Fruit fly (Drosophila melanogaster) whole organism, embryonic: ENCODE results near the gene lobo.

Source experiments
- Awh ChIP-seq: fragments of 200-800 bp; sonication (Bioruptor generic); IDR thresholded peaks from 2 replicates; pipeline ENCODE4, ENCODE4 v1.3.6; 2022; ENCODE audit warnings: missing biosample characterization, missing genetic modification characterization
- B-H1 ChIP-seq: fragments of 200-800 bp; sonication (Bioruptor generic); IDR thresholded peaks from 3 replicates; pipeline ENCODE4 v1.3.6; 2022; ENCODE audit warnings: missing biosample characterization, missing genetic modification characterization
- B-H2 ChIP-seq: fragments of 200-800 bp; sonication (Bioruptor generic); optimal IDR thresholded peaks from 2 replicates; lab custom pipeline; 2018; ENCODE audit warnings: missing biosample characterization, mild to moderate bottlenecking, missing genetic modification characterization
- CG10431 ChIP-seq: fragments of 200-800 bp; sonication (Bioruptor generic); optimal IDR thresholded peaks from 3 replicates; lab custom pipeline; 2018; ENCODE audit warnings: missing biosample characterization, mild to moderate bottlenecking, missing genetic modification characterization
- CG12155 ChIP-seq: fragments of 200-800 bp; sonication (Bioruptor generic); optimal IDR thresholded peaks from 3 replicates; lab custom pipeline; 2016; ENCODE audit warnings: missing biosample characterization, missing genetic modification characterization
- CG12391 ChIP-seq: fragments of 200-800 bp; sonication (Bioruptor generic); optimal IDR thresholded peaks from 3 replicates; lab custom pipeline; 2018; ENCODE audit warnings: missing biosample characterization, mild to moderate bottlenecking, missing genetic modification characterization, moderate library complexity
- CG14050 ChIP-seq: fragments of 200-800 bp; sonication (Bioruptor generic); IDR thresholded peaks from 3 replicates; pipeline ENCODE4 v1.3.6; 2022; ENCODE audit warnings: missing biosample characterization, missing genetic modification characterization
- CG17328 ChIP-seq: fragments of 200-800 bp; sonication (Bioruptor generic); IDR thresholded peaks from 2 replicates; pipeline ENCODE4 v1.3.6; 2022; ENCODE audit warnings: missing biosample characterization, missing genetic modification characterization
- CG17361 ChIP-seq: fragments of 200-800 bp; sonication (Bioruptor generic); IDR thresholded peaks from 3 replicates; pipeline ENCODE4 v1.3.6; 2022; ENCODE audit warnings: missing biosample characterization, missing genetic modification characterization
- CG17385 ChIP-seq: fragments of 200-800 bp; sonication (Bioruptor generic); optimal IDR thresholded peaks from 3 replicates; lab custom pipeline; 2018; ENCODE audit warnings: missing biosample characterization, mild to moderate bottlenecking, missing genetic modification characterization
- CG2202 ChIP-seq: fragments of 200-800 bp; sonication (Bioruptor generic); optimal IDR thresholded peaks from 2 replicates; lab custom pipeline; 2018; ENCODE audit warnings: missing biosample characterization, mild to moderate bottlenecking, missing genetic modification characterization
- CG3281 ChIP-seq: fragments of 200-800 bp; sonication (Bioruptor generic); optimal IDR thresholded peaks from 3 replicates; lab custom pipeline; 2017; ENCODE audit warnings: missing biosample characterization, mild to moderate bottlenecking, missing genetic modification characterization
- CG4707 ChIP-seq: fragments of 200-800 bp; sonication (Bioruptor generic); optimal IDR thresholded peaks from 2 replicates; lab custom pipeline; 2018; ENCODE audit warnings: missing biosample characterization, mild to moderate bottlenecking, missing genetic modification characterization, moderate library complexity
- CG6272 ChIP-seq: fragments of 200-800 bp; sonication (Bioruptor generic); IDR thresholded peaks from 2 replicates; pipeline ENCODE4 v1.3.6; 2022; ENCODE audit warnings: missing biosample characterization, missing genetic modification characterization
- CG8281 ChIP-seq: fragments of 200-800 bp; sonication (Bioruptor generic); optimal IDR thresholded peaks from 2 replicates; lab custom pipeline; 2018; ENCODE audit warnings: missing biosample characterization, mild to moderate bottlenecking, missing genetic modification characterization, moderate library complexity
- CkIIα-i1 ChIP-seq: fragments of 200-800 bp; sonication (Bioruptor generic); IDR thresholded peaks from 2 replicates; pipeline ENCODE4 v1.3.6; 2022; ENCODE audit warnings: missing biosample characterization, missing genetic modification characterization
- Ets97D ChIP-seq: fragments of 200-800 bp; sonication (Bioruptor generic); optimal IDR thresholded peaks from 3 replicates; lab custom pipeline; 2016; ENCODE audit warnings: missing biosample characterization, missing genetic modification characterization
- Gsc ChIP-seq: fragments of 200-800 bp; sonication (Bioruptor generic); IDR thresholded peaks from 2 replicates; pipeline ENCODE4 v1.3.6; 2022; ENCODE audit warnings: missing biosample characterization, missing genetic modification characterization
- Hmr ChIP-seq: fragments of 200-800 bp; sonication (Bioruptor generic); optimal IDR thresholded peaks from 3 replicates; lab custom pipeline; 2017; ENCODE audit warnings: mild to moderate bottlenecking, missing biosample characterization, missing genetic modification reagents, missing genetic modification characterization
- Lim3 ChIP-seq: fragments of 200-800 bp; sonication (Bioruptor generic); IDR thresholded peaks from 2 replicates; pipeline ENCODE4 v1.3.6; 2022; ENCODE audit warnings: missing biosample characterization, missing genetic modification characterization
- MBD-R2 ChIP-seq: fragments of 200-800 bp; sonication (Bioruptor generic); IDR thresholded peaks from 2 replicates; pipeline ENCODE4 v1.3.6; 2022; ENCODE audit warnings: missing biosample characterization, missing genetic modification characterization
- Nf-YB ChIP-seq: fragments of 200-800 bp; sonication (Bioruptor generic); optimal IDR thresholded peaks from 3 replicates; lab custom pipeline; 2019; ENCODE audit warnings: missing biosample characterization, mild to moderate bottlenecking, missing genetic modification characterization, moderate library complexity
- Nf-YC ChIP-seq: fragments of 200-800 bp; optimal IDR thresholded peaks from 3 replicates; lab custom pipeline; 2019; ENCODE audit warnings: missing biosample characterization, mild to moderate bottlenecking, missing genetic modification characterization, moderate library complexity
- Opbp ChIP-seq: fragments of 200-800 bp; sonication (Bioruptor generic); IDR thresholded peaks from 3 replicates; pipeline ENCODE4 v1.3.6; 2022; ENCODE audit warnings: missing biosample characterization, missing genetic modification characterization; ENCODE audit not compliant: partially characterized antibody
- Sry-δ ChIP-seq: fragments of 200-800 bp; sonication (Bioruptor generic); optimal IDR thresholded peaks from 2 replicates; lab custom pipeline; 2016; ENCODE audit warnings: missing biosample characterization, missing genetic modification characterization
- TFAM ChIP-seq: fragments of 200-800 bp; sonication (Bioruptor generic); optimal IDR thresholded peaks from 2 replicates; lab custom pipeline; 2017; ENCODE audit warnings: missing biosample characterization, missing genetic modification characterization, inconsistent platforms
- amos ChIP-seq: fragments of 200-800 bp; sonication (Bioruptor generic); IDR thresholded peaks from 2 replicates; pipeline ENCODE4 v1.3.6; 2022; ENCODE audit warnings: missing biosample characterization, missing genetic modification characterization; ENCODE audit not compliant: partially characterized antibody
- ap ChIP-seq: fragments of 200-800 bp; sonication (Bioruptor generic); IDR thresholded peaks from 2 replicates; pipeline ENCODE4 v1.3.6; 2022; ENCODE audit warnings: missing biosample characterization, missing genetic modification characterization
- ara ChIP-seq: fragments of 200-800 bp; sonication (Bioruptor generic); IDR thresholded peaks from 2 replicates; pipeline ENCODE4 v1.3.6; 2022; ENCODE audit warnings: missing biosample characterization, missing genetic modification characterization
- bcd ChIP-seq: fragments of 200-800 bp; sonication (Bioruptor generic); optimal IDR thresholded peaks from 2 replicates; lab custom pipeline; 2017; ENCODE audit warnings: missing biosample characterization, mild to moderate bottlenecking, missing genetic modification characterization
- cas ChIP-seq: fragments of 200-800 bp; sonication (Bioruptor generic); IDR thresholded peaks from 2 replicates; pipeline ENCODE4 v1.3.6; 2022; ENCODE audit warnings: missing biosample characterization, missing genetic modification characterization
- crol ChIP-seq: fragments of 200-800 bp; sonication (Bioruptor generic); IDR thresholded peaks from 2 replicates; pipeline ENCODE4 v1.3.6; 2022; ENCODE audit warnings: missing biosample characterization, missing genetic modification characterization
- danr ChIP-seq: fragments of 200-800 bp; sonication (Bioruptor generic); IDR thresholded peaks from 2 replicates; pipeline ENCODE4 v1.3.6; 2022; ENCODE audit warnings: missing biosample characterization, missing genetic modification characterization
- dmrt11E ChIP-seq: fragments of 200-800 bp; sonication (Bioruptor generic); optimal IDR thresholded peaks from 3 replicates; lab custom pipeline; 2018; ENCODE audit warnings: missing biosample characterization, mild to moderate bottlenecking, missing genetic modification characterization, moderate library complexity
- emc ChIP-seq: fragments of 200-800 bp; sonication (Bioruptor generic); optimal IDR thresholded peaks from 2 replicates; lab custom pipeline; 2016; ENCODE audit warnings: missing biosample characterization, missing genetic modification characterization
- ems ChIP-seq: fragments of 200-800 bp; sonication (Bioruptor generic); optimal IDR thresholded peaks from 3 replicates; lab custom pipeline; 2016; ENCODE audit warnings: missing biosample characterization, missing genetic modification characterization
- fd96Cb ChIP-seq: fragments of 200-800 bp; sonication (Bioruptor generic); optimal IDR thresholded peaks from 2 replicates; lab custom pipeline; 2018; ENCODE audit warnings: missing biosample characterization, mild to moderate bottlenecking, missing genetic modification characterization, moderate library complexity
- fru ChIP-seq: fragments of >200 bp; optimal IDR thresholded peaks from 2 replicates; lab custom pipeline; 2017
- fu2 ChIP-seq: fragments of 200-800 bp; sonication (Bioruptor generic); optimal IDR thresholded peaks from 2 replicates; lab custom pipeline; 2016; ENCODE audit warnings: missing biosample characterization, missing genetic modification characterization
- grn ChIP-seq: fragments of 200-800 bp; sonication (Bioruptor generic); optimal IDR thresholded peaks from 3 replicates; lab custom pipeline; 2017; ENCODE audit warnings: missing biosample characterization, missing genetic modification characterization
- hbn ChIP-seq: fragments of 200-800 bp; sonication (Bioruptor generic); IDR thresholded peaks from 2 replicates; pipeline ENCODE4 v1.3.6; 2022; ENCODE audit warnings: missing biosample characterization, missing genetic modification characterization; ENCODE audit not compliant: partially characterized antibody
- inv ChIP-seq: fragments of 200-800 bp; sonication (Bioruptor generic); IDR thresholded peaks from 2 replicates; pipeline ENCODE4 v1.3.6; 2022; ENCODE audit warnings: missing biosample characterization, missing genetic modification characterization; ENCODE audit not compliant: partially characterized antibody
- mirr ChIP-seq: fragments of 200-800 bp; sonication (Bioruptor generic); optimal IDR thresholded peaks from 3 replicates; lab custom pipeline; 2018; ENCODE audit warnings: missing biosample characterization, mild to moderate bottlenecking, missing genetic modification characterization
- phol ChIP-seq: fragments of 200-800 bp; sonication (Bioruptor generic); optimal IDR thresholded peaks from 3 replicates; lab custom pipeline; 2018; ENCODE audit warnings: missing biosample characterization, mild to moderate bottlenecking, missing genetic modification characterization, moderate library complexity
- sim ChIP-seq: fragments of 200-800 bp; sonication (Bioruptor generic); IDR thresholded peaks from 2 replicates; pipeline ENCODE4 v1.3.6; 2022; ENCODE audit warnings: missing biosample characterization, missing genetic modification characterization
- sob ChIP-seq: fragments of 200-800 bp; sonication (Bioruptor generic); IDR thresholded peaks from 2 replicates; pipeline ENCODE4 v1.3.6; 2022; ENCODE audit warnings: missing biosample characterization, missing genetic modification characterization
- ssp ChIP-seq: fragments of 200-800 bp; sonication (Bioruptor generic); IDR thresholded peaks from 2 replicates; pipeline ENCODE4 v1.3.6; 2022; ENCODE audit warnings: missing biosample characterization, missing genetic modification characterization
- tgo ChIP-seq: fragments of 200-800 bp; sonication (Bioruptor generic); IDR thresholded peaks from 3 replicates; pipeline ENCODE4 v1.3.6; 2022; ENCODE audit warnings: missing biosample characterization, missing genetic modification characterization
- tin ChIP-seq: fragments of 200-800 bp; sonication (Bioruptor generic); optimal IDR thresholded peaks from 3 replicates; lab custom pipeline; 2016; ENCODE audit warnings: missing biosample characterization, missing genetic modification characterization
- twi ChIP-seq: fragments of 200-800 bp; optimal IDR thresholded peaks from 2 replicates; lab custom pipeline; 2019; ENCODE audit warnings: missing biosample characterization, mild to moderate bottlenecking, missing genetic modification characterization, moderate library complexity

lobo gene

DNA sequence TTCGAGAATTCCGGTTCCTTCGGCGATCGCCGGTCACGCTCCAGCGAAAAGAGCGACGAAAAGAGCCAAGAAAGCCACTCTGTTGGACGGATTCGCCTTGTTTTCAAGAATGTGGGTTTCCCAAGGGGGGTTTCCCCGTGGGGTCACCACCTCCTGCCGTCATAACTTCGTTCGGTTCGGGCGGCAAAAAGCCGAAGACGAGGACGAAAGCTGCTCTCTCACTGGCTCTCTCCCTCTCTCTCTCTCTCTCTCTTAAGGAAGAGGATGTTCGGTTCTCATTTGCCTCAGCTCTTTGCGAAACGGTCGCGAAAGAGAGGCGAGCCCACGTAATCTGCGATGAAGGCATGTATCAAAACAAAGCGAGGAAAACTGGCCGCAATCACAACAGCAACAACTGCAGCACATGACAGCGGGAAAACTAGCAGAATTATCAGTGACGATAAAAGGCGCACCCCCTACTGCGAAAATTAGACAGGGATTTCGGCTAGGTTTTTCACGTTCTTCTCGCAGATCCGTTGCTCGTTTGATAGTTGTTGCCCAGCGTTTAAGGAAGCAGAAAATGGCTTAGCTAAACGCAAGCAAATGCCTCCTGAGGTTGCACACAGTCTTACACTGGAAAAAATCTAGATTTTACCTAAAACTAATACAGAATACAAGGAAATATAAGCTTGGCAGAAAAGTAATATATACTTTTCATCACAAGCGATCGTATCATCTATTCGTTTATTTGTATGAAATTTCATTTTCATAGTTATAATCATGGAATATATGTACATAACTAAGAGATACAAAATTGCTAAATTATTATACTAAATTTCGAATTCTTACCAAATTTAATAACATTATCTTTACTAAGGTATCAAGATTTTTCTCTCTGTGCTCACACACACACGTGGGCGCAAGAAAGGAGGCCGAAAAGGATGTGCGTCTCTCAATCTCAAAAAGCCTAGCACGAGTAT is 9.8 kb downstream of the lobo start, which contains the start of gene dan (continued):
- TF ChIP-seq Gsc (GFP tag; lab: Robert Waterston, UW) (no peak), emc (GFP tag; lab: Kevin White, UChicago) (no peak), Hmr (GFP tag; lab: Kevin White, UChicago) (peak; percentile 63), tgo (no peak), Lim3 (GFP tag; lab: Robert Waterston, UW) (no peak), fru (no peak), Ets97D (GFP tag; lab: Kevin White, UChicago) (no peak), tin (no peak), inv (GFP tag; lab: Robert Waterston, UW) (no peak), CG3281 (GFP tag; lab: Kevin White, UChicago) (peak; percentile 48), hbn (GFP tag; lab: Robert Waterston, UW) (no peak), phol (peak; percentile 68), CG12391 (tag; lab: Kevin White, UChicago) (peak; percentile 60), CG17328 (GFP tag; lab: Robert Waterston, UW) (no peak; the same call in 1 of the 2 replicates), amos (GFP tag; lab: Robert Waterston, UW) (no peak), Sry-δ (GFP tag; lab: Kevin White, UChicago) (no peak), B-H2 (GFP tag; lab: Kevin White, UChicago) (no peak), mirr (GFP tag; lab: Kevin White, UChicago) (no peak), twi (tag; lab: Kevin White, UChicago) (peak; percentile 62), dmrt11E (tag; lab: Kevin White, UChicago) (peak; percentile 75), B-H1 (GFP tag; lab: Robert Waterston, UW) (no peak), TFAM (no peak), CG6272 (no peak), grn (GFP tag; lab: Kevin White, UChicago) (no peak), CG2202 (no peak), CG4707 (GFP tag; lab: Kevin White, UChicago) (no peak), Awh (GFP tag; lab: Robert Waterston, UW) (no peak), MBD-R2 (GFP tag; lab: Robert Waterston, UW) (no peak), bcd (peak; percentile 40), fu2 (GFP tag; lab: Kevin White, UChicago) (no peak), ara (no peak), CG10431 (GFP tag; lab: Kevin White, UChicago) (no peak), ems (GFP tag; lab: Kevin White, UChicago) (no peak), sob (GFP tag; lab: Robert Waterston, UW) (no peak), sim (GFP tag; lab: Robert Waterston, UW) (no peak), CG12155 (GFP tag; lab: Kevin White, UChicago) (peak; percentile 11), crol (GFP tag; lab: Robert Waterston, UW) (peak; percentile 40; the same call in 1 of the 2 replicates), CG17361 (peak; percentile 78), danr (no peak), Nf-YC (tag; lab: Kevin White, UChicago) (peak; percentile 47), Nf-YB (no peak), fd96Cb (peak; percentile 38), CG14050 (GFP tag; lab: Robert Waterston, UW) (no peak), cas (GFP tag; lab: Robert Waterston, UW) (no peak), ap (GFP tag; lab: Robert Waterston, UW) (no peak), Opbp (GFP tag; lab: Robert Waterston, UW) (no peak), CG8281 (tag; lab: Kevin White, UChicago) (no peak), CkIIα-i1 (GFP tag; lab: Robert Waterston, UW) (no peak), CG17385 (peak; percentile 5), ssp (GFP tag; lab: Robert Waterston, UW) (no peak)
